Worm (Caenorhabditis elegans): ENCODE results near the gene slc-30A9.

DNA sequence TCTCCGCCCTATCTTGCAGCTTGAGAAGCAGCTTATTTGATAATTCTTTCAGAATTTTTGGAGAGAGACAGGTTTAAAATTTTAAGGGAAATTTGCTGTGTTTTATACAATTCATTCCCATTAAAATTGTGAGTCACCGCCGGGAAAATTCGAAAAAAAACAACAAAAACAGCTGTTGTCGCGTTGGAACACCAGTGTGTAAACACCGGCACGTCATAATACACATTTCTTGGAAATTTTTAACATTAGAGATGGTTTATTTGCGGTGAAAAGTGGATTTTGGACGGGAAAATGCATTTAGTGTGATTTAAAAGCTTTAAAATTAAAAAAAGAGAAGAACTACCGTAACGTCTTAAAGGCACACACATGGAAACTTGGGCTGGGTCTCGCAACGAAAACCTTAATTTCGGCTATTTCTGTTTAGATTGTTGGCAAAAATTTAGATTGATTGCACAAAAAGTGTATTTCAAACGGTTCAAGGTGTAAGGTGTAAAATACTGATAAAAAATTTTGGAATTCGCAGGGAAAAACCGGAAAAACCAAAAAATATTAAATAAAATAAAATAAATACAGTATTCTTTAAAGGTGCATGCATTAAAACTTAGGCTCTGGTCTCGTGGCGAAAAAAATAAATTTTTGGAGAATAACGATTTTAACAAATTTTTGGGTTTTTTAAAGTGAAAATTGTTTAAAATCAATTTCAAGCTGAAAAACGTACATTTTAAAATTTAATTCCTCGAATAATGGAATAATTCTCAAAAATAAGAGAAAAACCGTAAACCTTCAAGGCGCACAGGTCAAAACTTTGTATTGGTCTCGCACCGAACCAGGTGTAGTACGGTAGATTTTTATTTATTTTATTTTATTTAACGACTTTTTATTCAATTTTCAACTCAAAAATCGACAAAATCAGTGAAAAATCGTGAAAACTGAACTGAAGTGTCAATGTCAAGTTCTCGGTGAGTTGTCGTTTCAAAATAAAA, 26.9 kb upstream of the slc-30A9 start, which contains the start of gene cosa-1:
- TF ChIP-seq C34F6.9 (tag; optimal IDR thresholded peaks at IDR 0.05): no peak
- TF ChIP-seq ceh-82 (tag; optimal IDR thresholded peaks at IDR 0.05): no peak
- TF ChIP-seq ZK546.5 (tag; optimal IDR thresholded peaks at IDR 0.05): no peak
- TF ChIP-seq lin-11 (tag; optimal IDR thresholded peaks at IDR 0.05): no peak
- no peak for TF ChIP-seq peb-1 (tag; optimal IDR thresholded peaks at IDR 0.05)
- TF ChIP-seq zag-1 (tag; optimal IDR thresholded peaks at IDR 0.05): no peak

Measured in whole organism, L2 larva.